Fruit fly (Drosophila melanogaster): ENCODE results near the gene SKIP.

The SKIP gene

dm6 chr3R:22133337-22134014, at the start of gene SKIP:
SKIP (plus strand) TSS chr3R:22133830.
- TF ChIP-seq usp (GFP tag; optimal IDR thresholded peaks at IDR 0.05): no peak
- TF ChIP-seq Dll (optimal IDR thresholded peaks at IDR 0.05): no peak
- TF ChIP-seq pan (optimal IDR thresholded peaks at IDR 0.05): no peak
- TF ChIP-seq EcR (GFP tag; optimal IDR thresholded peaks at IDR 0.05): no peak
- no peak for TF ChIP-seq CG8478 (optimal IDR thresholded peaks at IDR 0.05)
- TF ChIP-seq psq (optimal IDR thresholded peaks at IDR 0.05): no peak

- TF ChIP-seq EcR (GFP tag; optimal IDR thresholded peaks at IDR 0.05) (no peak), psq (optimal IDR thresholded peaks at IDR 0.05) (no peak), CG8478 (optimal IDR thresholded peaks at IDR 0.05) (no peak)
Observed at dm6 chr3R:22086297-22086696, 47.3 kb upstream of the SKIP start, which contains the start of gene BomT3. BomT3 (minus strand) TSS chr3R:22086397.

dm6 chr3R:22086775-22087174, 46.9 kb upstream of the SKIP start, which contains the start of gene BomBc3:
BomBc3 (plus strand) TSS chr3R:22087075.
- no peak for TF ChIP-seq EcR (GFP tag; optimal IDR thresholded peaks at IDR 0.05)
- TF ChIP-seq CG8478 (optimal IDR thresholded peaks at IDR 0.05): no peak
- no peak for TF ChIP-seq psq (optimal IDR thresholded peaks at IDR 0.05)
- no peak for TF ChIP-seq pan (optimal IDR thresholded peaks at IDR 0.05)
- no peak for TF ChIP-seq usp (GFP tag; optimal IDR thresholded peaks at IDR 0.05)
- no peak for TF ChIP-seq Dll (optimal IDR thresholded peaks at IDR 0.05)

- TF ChIP-seq CG8478 (optimal IDR thresholded peaks at IDR 0.05): no peak
- no peak for TF ChIP-seq pan (optimal IDR thresholded peaks at IDR 0.05)
- TF ChIP-seq EcR (GFP tag; optimal IDR thresholded peaks at IDR 0.05): no peak
- no peak for TF ChIP-seq Dll (optimal IDR thresholded peaks at IDR 0.05)
- no peak for TF ChIP-seq usp (GFP tag; optimal IDR thresholded peaks at IDR 0.05)
- no peak for TF ChIP-seq psq (optimal IDR thresholded peaks at IDR 0.05)
Observed at dm6 chr3R:22093950-22094349, 39.7 kb upstream of the SKIP start.

dm6 chr3R:22096893-22097292, 36.7 kb upstream of the SKIP start:
- TF ChIP-seq psq (optimal IDR thresholded peaks at IDR 0.05) (no peak), pan (optimal IDR thresholded peaks at IDR 0.05) (no peak), Dll (optimal IDR thresholded peaks at IDR 0.05) (no peak), usp (GFP tag; optimal IDR thresholded peaks at IDR 0.05) (no peak), CG8478 (optimal IDR thresholded peaks at IDR 0.05) (no peak), EcR (GFP tag; optimal IDR thresholded peaks at IDR 0.05) (no peak)

- TF ChIP-seq usp (GFP tag; optimal IDR thresholded peaks at IDR 0.05): no peak
- TF ChIP-seq CG8478 (optimal IDR thresholded peaks at IDR 0.05): no peak
- no peak for TF ChIP-seq Dll (optimal IDR thresholded peaks at IDR 0.05)
- no peak for TF ChIP-seq EcR (GFP tag; optimal IDR thresholded peaks at IDR 0.05)
- TF ChIP-seq psq (optimal IDR thresholded peaks at IDR 0.05): no peak
- TF ChIP-seq pan (optimal IDR thresholded peaks at IDR 0.05): no peak
Observed at dm6 chr3R:22103114-22103513, 30.5 kb upstream of the SKIP start, which contains the start of gene CG13407. CG13407 (plus strand) TSS chr3R:22103414.

- TF ChIP-seq CG8478 (optimal IDR thresholded peaks at IDR 0.05) (no peak), usp (GFP tag; optimal IDR thresholded peaks at IDR 0.05) (no peak), EcR (GFP tag; optimal IDR thresholded peaks at IDR 0.05) (no peak), Dll (optimal IDR thresholded peaks at IDR 0.05) (no peak), psq (optimal IDR thresholded peaks at IDR 0.05) (no peak), pan (optimal IDR thresholded peaks at IDR 0.05) (no peak)
Observed at dm6 chr3R:22108316-22108715, 25.3 kb upstream of the SKIP start.

- no peak for TF ChIP-seq CG8478 (optimal IDR thresholded peaks at IDR 0.05)
- TF ChIP-seq usp (GFP tag; optimal IDR thresholded peaks at IDR 0.05): no peak
- no peak for TF ChIP-seq psq (optimal IDR thresholded peaks at IDR 0.05)
- no peak for TF ChIP-seq EcR (GFP tag; optimal IDR thresholded peaks at IDR 0.05)
- TF ChIP-seq pan (optimal IDR thresholded peaks at IDR 0.05): no peak
- no peak for TF ChIP-seq Dll (optimal IDR thresholded peaks at IDR 0.05)
Observed at dm6 chr3R:22113127-22113526, 20.5 kb upstream of the SKIP start, which contains the start of gene Ir94a. Ir94a (plus strand) TSS chr3R:22113427.

dm6 chr3R:22117149-22117548, 16.5 kb upstream of the SKIP start, which contains the start of gene Ir94b:
Ir94b (minus strand) TSS chr3R:22117249.
- no peak for TF ChIP-seq EcR (GFP tag; optimal IDR thresholded peaks at IDR 0.05)
- TF ChIP-seq psq (optimal IDR thresholded peaks at IDR 0.05): no peak
- TF ChIP-seq Dll (optimal IDR thresholded peaks at IDR 0.05): no peak
- no peak for TF ChIP-seq CG8478 (optimal IDR thresholded peaks at IDR 0.05)
- TF ChIP-seq usp (GFP tag; optimal IDR thresholded peaks at IDR 0.05): no peak
- TF ChIP-seq pan (optimal IDR thresholded peaks at IDR 0.05): no peak

dm6 chr3R:22119354-22119753, 14.3 kb upstream of the SKIP start, which contains the start of gene Ir94c:
Ir94c (minus strand) TSS chr3R:22119454.
- no peak for TF ChIP-seq usp (GFP tag; optimal IDR thresholded peaks at IDR 0.05)
- TF ChIP-seq CG8478 (optimal IDR thresholded peaks at IDR 0.05): no peak

- TF ChIP-seq pan (optimal IDR thresholded peaks at IDR 0.05) (no peak), CG8478 (optimal IDR thresholded peaks at IDR 0.05) (no peak), usp (GFP tag; optimal IDR thresholded peaks at IDR 0.05) (no peak), EcR (GFP tag; optimal IDR thresholded peaks at IDR 0.05) (no peak), psq (optimal IDR thresholded peaks at IDR 0.05) (no peak), Dll (optimal IDR thresholded peaks at IDR 0.05) (no peak)
Observed at dm6 chr3R:22119761-22120160, 13.9 kb upstream of the SKIP start, which contains the start of gene CG42390. CG42390 (plus strand) TSS chr3R:22120061.

- TF ChIP-seq psq (optimal IDR thresholded peaks at IDR 0.05) (no peak), CG8478 (optimal IDR thresholded peaks at IDR 0.05) (no peak), EcR (GFP tag; optimal IDR thresholded peaks at IDR 0.05) (no peak), pan (optimal IDR thresholded peaks at IDR 0.05) (no peak), Dll (optimal IDR thresholded peaks at IDR 0.05) (no peak), usp (GFP tag; optimal IDR thresholded peaks at IDR 0.05) (no peak)
Observed at dm6 chr3R:22121220-22121619, 12.4 kb upstream of the SKIP start.

Data from whole organism.